Fruit fly (Drosophila melanogaster): ENCODE measurements around the gene CG12640.

dm6 chrX:10417129-10417528 is 15.5 kb downstream of the CG12640 start, which contains the start of gene RabX2:
- TF ChIP-seq psq (optimal IDR thresholded peaks at IDR 0.05) (no peak), pan (optimal IDR thresholded peaks at IDR 0.05) (no peak), EcR (GFP tag; optimal IDR thresholded peaks at IDR 0.05) (no peak)
